Fruit fly (Drosophila melanogaster): ENCODE results near the gene CG43694.

- TF ChIP-seq EcR (GFP tag; optimal IDR thresholded peaks at IDR 0.05) (no peak), CG9948 (tag; optimal IDR thresholded peaks at IDR 0.05) (no peak), Snoo (tag; optimal IDR thresholded peaks at IDR 0.05) (no peak), CG8159 (tag; optimal IDR thresholded peaks at IDR 0.05) (no peak), CG34367 (tag; optimal IDR thresholded peaks at IDR 0.05) (no peak), CG8301 (tag; optimal IDR thresholded peaks at IDR 0.05) (no peak), rn (GFP tag; IDR thresholded peaks at IDR 0.05) (no peak), Ets98B (GFP tag; IDR thresholded peaks at IDR 0.05) (no peak), Pif1B (GFP tag; optimal IDR thresholded peaks at IDR 0.05) (no peak), CG10348 (GFP tag; IDR thresholded peaks at IDR 0.05) (no peak), fd96Ca (GFP tag; IDR thresholded peaks at IDR 0.05) (0 out of 3 replicates have a peak, but pooled peaks have one; percentile 28), Pif1A (GFP tag; optimal IDR thresholded peaks at IDR 0.05) (no peak), CG17806 (tag; optimal IDR thresholded peaks at IDR 0.05) (no peak)
Measured at dm6 chr3R:23377288-23377687, 48.5 kb downstream of the CG43694 start.
